Worm (Caenorhabditis elegans): Measurements from ENCODE around the gene hda-2.

ce11 chrII:8020580-8021044 is 1.7 kb downstream of the hda-2 start:
- TF ChIP-seq snpc-4 (tag; optimal IDR thresholded peaks at IDR 0.05) (no peak), nhr-237 (tag; optimal IDR thresholded peaks at IDR 0.05) (no peak), blmp-1 (tag; optimal IDR thresholded peaks at IDR 0.05; ENCODE audit: insufficient read depth) (peak; percentile 14), zag-1 (tag; optimal IDR thresholded peaks at IDR 0.05) (no peak), ZK546.5 (tag; optimal IDR thresholded peaks at IDR 0.05) (no peak), unc-39 (tag; optimal IDR thresholded peaks at IDR 0.05) (no peak), nhr-11 (tag; optimal IDR thresholded peaks at IDR 0.05) (no peak), elt-1 (tag; optimal IDR thresholded peaks at IDR 0.05) (no peak), ama-1 (optimal IDR thresholded peaks at IDR 0.05) (no peak)
